Worm (Caenorhabditis elegans) whole organism, L1 larva: ENCODE results near the gene T21D12.14.

ENCODE experiments used
- C34B4.2 ChIP-seq: sonication (generic microtip); optimal IDR thresholded peaks from 2 replicates; lab custom pipeline; 2017; ENCODE audit warnings: mild to moderate bottlenecking, missing genetic modification characterization, missing compliant biosample characterization
- F16B12.6 ChIP-seq: fragments of 150-350 bp; optimal IDR thresholded peaks from 2 replicates; lab custom pipeline; 2014; ENCODE audit warnings: missing biosample characterization, missing genetic modification characterization
- aha-1 ChIP-seq: fragments of 150-350 bp; optimal IDR thresholded peaks from 2 replicates; lab custom pipeline; 2014; ENCODE audit warnings: missing biosample characterization, missing genetic modification characterization
- ama-1 ChIP-seq: fragments of 150-350 bp; optimal IDR thresholded peaks from 2 replicates; lab custom pipeline; 2014
- ceh-63 ChIP-seq: fragments of 200-800 bp; sonication (Bioruptor generic); optimal IDR thresholded peaks from 2 replicates; lab custom pipeline; 2018; ENCODE audit warnings: mild to moderate bottlenecking, missing genetic modification characterization, missing compliant biosample characterization
- ceh-82 ChIP-seq, 3 experiments: fragments of 150-350 bp in 1 of 3; sonication (generic microtip) in 2 of 3; optimal IDR thresholded peaks; 2 replicates each; lab custom pipeline; 2014 to 2017; ENCODE audit warnings: missing biosample characterization in 3 of 3, missing genetic modification characterization in 3 of 3
- ces-1 ChIP-seq: fragments of 150-350 bp; optimal IDR thresholded peaks from 2 replicates; lab custom pipeline; 2014; ENCODE audit warnings: missing biosample characterization, missing genetic modification reagents, missing genetic modification characterization
- dpl-1 ChIP-seq, 3 experiments: fragments of 150-350 bp in 2 of 3; sonication (generic microtip) in 1 of 3; optimal IDR thresholded peaks; 2 replicates each; lab custom pipeline; 2014 to 2017; ENCODE audit warnings: missing biosample characterization in 3 of 3, missing genetic modification characterization in 3 of 3, missing genetic modification reagents in 3 of 3
- dsc-1 ChIP-seq: sonication (generic microtip); optimal IDR thresholded peaks from 2 replicates; lab custom pipeline; 2016; ENCODE audit warnings: mild to moderate bottlenecking, missing genetic modification characterization, missing compliant biosample characterization
- efl-1 ChIP-seq, 4 experiments: fragments of 150-350 bp; optimal IDR thresholded peaks in 3 of 4; peaks in 1 of 4; 1 replicate in 1 of 4; 2 replicates in 3 of 4; lab custom pipeline; 2014; ENCODE audit warnings: missing biosample characterization in 2 of 4, missing genetic modification characterization in 2 of 4, missing genetic modification reagents in 2 of 4
- egl-13 ChIP-seq: sonication (generic microtip); optimal IDR thresholded peaks from 2 replicates; lab custom pipeline; 2016; ENCODE audit warnings: missing genotype, missing genetic modification reagents, missing genetic modification characterization, missing compliant biosample characterization
- egl-27 ChIP-seq, 2 experiments: fragments of 150-350 bp in 1 of 2; sonication (generic microtip); optimal IDR thresholded peaks; 3 replicates each; lab custom pipeline; 2017 to 2018; ENCODE audit warnings: missing biosample characterization in 2 of 2, missing genetic modification characterization in 2 of 2, missing genetic modification reagents in 2 of 2
- fkh-10 ChIP-seq: sonication (generic microtip); optimal IDR thresholded peaks from 2 replicates; lab custom pipeline; 2017; ENCODE audit warnings: missing biosample characterization, missing genetic modification reagents, missing genetic modification characterization
- fkh-4 ChIP-seq: sonication (generic microtip); optimal IDR thresholded peaks from 2 replicates; lab custom pipeline; 2016; ENCODE audit warnings: missing compliant biosample characterization, missing genetic modification characterization, borderline replicate concordance
- fkh-8 ChIP-seq: sonication (generic microtip); optimal IDR thresholded peaks from 2 replicates; lab custom pipeline; 2016; ENCODE audit warnings: mild to moderate bottlenecking, missing genetic modification characterization, missing compliant biosample characterization
- fos-1 ChIP-seq: fragments of 150-350 bp; optimal IDR thresholded peaks from 2 replicates; lab custom pipeline; 2014; ENCODE audit warnings: missing biosample characterization, missing genetic modification characterization
- grh-1 ChIP-seq: fragments of 200-800 bp; sonication (Bioruptor generic); IDR thresholded peaks from 2 replicates; pipeline ENCODE4 v1.3.6; 2022; ENCODE audit warnings: missing genetic modification reagents, missing genetic modification characterization, missing compliant biosample characterization
- hlh-17 ChIP-seq: fragments of 200-800 bp; sonication (Bioruptor generic); optimal IDR thresholded peaks from 2 replicates; lab custom pipeline; 2018; ENCODE audit warnings: missing genetic modification characterization, mild to moderate bottlenecking, missing compliant biosample characterization, moderate library complexity, borderline replicate concordance
- hlh-4 ChIP-seq: sonication (generic microtip); optimal IDR thresholded peaks from 2 replicates; lab custom pipeline; 2016; ENCODE audit warnings: mild to moderate bottlenecking, missing genetic modification characterization, missing compliant biosample characterization
- hpl-2 ChIP-seq: fragments of 150-350 bp; optimal IDR thresholded peaks from 2 replicates; lab custom pipeline; 2014; ENCODE audit warnings: missing biosample characterization, missing genetic modification reagents, missing genetic modification characterization
- irx-1 ChIP-seq: sonication (generic microtip); optimal IDR thresholded peaks from 2 replicates; lab custom pipeline; 2016; ENCODE audit warnings: missing genetic modification characterization, missing compliant biosample characterization
- isw-1 ChIP-seq: fragments of 200-800 bp; sonication (Bioruptor generic); IDR thresholded peaks from 2 replicates; pipeline ENCODE4 v1.3.6; 2022; ENCODE audit warnings: missing genetic modification characterization, missing compliant biosample characterization
- jun-1 ChIP-seq: fragments of 150-350 bp; optimal IDR thresholded peaks from 2 replicates; lab custom pipeline; 2014; ENCODE audit warnings: missing biosample characterization, missing genetic modification reagents, missing genetic modification characterization
- lin-13 ChIP-seq: fragments of 150-350 bp; optimal IDR thresholded peaks from 2 replicates; lab custom pipeline; 2014; ENCODE audit warnings: missing biosample characterization, missing genetic modification reagents, missing genetic modification characterization
- lin-35 ChIP-seq, 2 experiments: fragments of 150-350 bp; optimal IDR thresholded peaks; 2 replicates each; lab custom pipeline; 2014; ENCODE audit warnings: missing biosample characterization in 2 of 2, missing genetic modification characterization in 2 of 2, missing genetic modification reagents in 2 of 2
- lir-3 ChIP-seq: sonication (generic microtip); optimal IDR thresholded peaks from 2 replicates; lab custom pipeline; 2016; ENCODE audit warnings: mild to moderate bottlenecking, missing genetic modification characterization, moderate library complexity, missing compliant biosample characterization; ENCODE audit not compliant: poor library complexity
- mab-9 ChIP-seq: fragments of 200-800 bp; sonication (Bioruptor generic); IDR thresholded peaks from 2 replicates; pipeline ENCODE4 v1.3.6; 2022; ENCODE audit warnings: missing genetic modification reagents, missing genetic modification characterization, missing compliant biosample characterization
- mef-2 ChIP-seq: fragments of 150-350 bp; optimal IDR thresholded peaks from 2 replicates; lab custom pipeline; 2014; ENCODE audit warnings: missing biosample characterization, missing genetic modification characterization
- mep-1 ChIP-seq: fragments of 150-350 bp; optimal IDR thresholded peaks from 2 replicates; lab custom pipeline; 2014; ENCODE audit warnings: missing biosample characterization, missing genetic modification characterization
- nhr-11 ChIP-seq: fragments of 150-350 bp; optimal IDR thresholded peaks from 2 replicates; lab custom pipeline; 2014; ENCODE audit warnings: missing biosample characterization, missing genetic modification characterization
- nhr-12 ChIP-seq: sonication (generic microtip); optimal IDR thresholded peaks from 2 replicates; lab custom pipeline; 2017; ENCODE audit warnings: missing biosample characterization, missing genetic modification characterization
- nhr-20 ChIP-seq: sonication (generic microtip); optimal IDR thresholded peaks from 2 replicates; lab custom pipeline; 2016; ENCODE audit warnings: mild to moderate bottlenecking, missing genetic modification characterization, missing compliant biosample characterization
- nhr-237 ChIP-seq: fragments of 150-350 bp; optimal IDR thresholded peaks from 2 replicates; lab custom pipeline; 2014; ENCODE audit warnings: missing biosample characterization, missing genetic modification characterization
- nhr-28 ChIP-seq: fragments of 150-350 bp; optimal IDR thresholded peaks from 2 replicates; lab custom pipeline; 2014; ENCODE audit warnings: missing biosample characterization, missing genetic modification characterization
- nhr-47 ChIP-seq: sonication (generic microtip); optimal IDR thresholded peaks from 2 replicates; lab custom pipeline; 2016; ENCODE audit warnings: mild to moderate bottlenecking, missing genetic modification characterization, moderate library complexity, missing compliant biosample characterization
- nhr-76 ChIP-seq: sonication (generic microtip); optimal IDR thresholded peaks from 2 replicates; lab custom pipeline; 2017; ENCODE audit warnings: missing biosample characterization, missing genetic modification characterization
- nhr-77 ChIP-seq: fragments of 150-350 bp; optimal IDR thresholded peaks from 2 replicates; lab custom pipeline; 2014; ENCODE audit warnings: missing biosample characterization, missing genetic modification characterization
- nhr-85 ChIP-seq: sonication (generic microtip); peaks from one replicate; lab custom pipeline; 2016; ENCODE audit warnings: missing genetic modification characterization, inconsistent platforms, missing compliant biosample characterization
- nhr-90 ChIP-seq: sonication (generic microtip); optimal IDR thresholded peaks from 2 replicates; lab custom pipeline; 2016; ENCODE audit warnings: mild to moderate bottlenecking, missing genetic modification characterization, missing compliant biosample characterization; ENCODE audit not compliant: poor library complexity
- pag-3 ChIP-seq: sonication (generic microtip); optimal IDR thresholded peaks from 2 replicates; lab custom pipeline; 2017; ENCODE audit warnings: missing genetic modification characterization, mild to moderate bottlenecking, missing compliant biosample characterization, antibody characterized with exemption, borderline replicate concordance; ENCODE audit not compliant: insufficient read depth
- pqm-1 ChIP-seq: sonication (generic microtip); optimal IDR thresholded peaks from 3 replicates; lab custom pipeline; 2017; ENCODE audit warnings: missing biosample characterization, missing genetic modification characterization
- rnt-1 ChIP-seq: sonication (generic microtip); optimal IDR thresholded peaks from 2 replicates; lab custom pipeline; 2016; ENCODE audit warnings: mild to moderate bottlenecking, missing genetic modification characterization, moderate library complexity, missing compliant biosample characterization
- snu-23 ChIP-seq: sonication (generic microtip); optimal IDR thresholded peaks from 2 replicates; lab custom pipeline; 2016; ENCODE audit warnings: missing genetic modification characterization, missing compliant biosample characterization
- sox-4 ChIP-seq: sonication (generic microtip); optimal IDR thresholded peaks from 2 replicates; lab custom pipeline; 2016; ENCODE audit warnings: missing genetic modification characterization, missing compliant biosample characterization
- sptf-1 ChIP-seq: fragments of 150-350 bp; optimal IDR thresholded peaks from 2 replicates; lab custom pipeline; 2014; ENCODE audit warnings: missing biosample characterization, missing genetic modification characterization
- tbx-2 ChIP-seq: sonication (generic microtip); optimal IDR thresholded peaks from 2 replicates; lab custom pipeline; 2016; ENCODE audit warnings: missing genetic modification characterization, missing compliant biosample characterization
- tlp-1 ChIP-seq: fragments of 150-350 bp; optimal IDR thresholded peaks from 2 replicates; lab custom pipeline; 2014; ENCODE audit warnings: missing biosample characterization, missing genetic modification characterization
- unc-130 ChIP-seq: fragments of 150-350 bp; optimal IDR thresholded peaks from 2 replicates; lab custom pipeline; 2017; ENCODE audit warnings: missing biosample characterization, missing genetic modification characterization, inconsistent platforms
- unc-62 ChIP-seq: fragments of 150-350 bp; optimal IDR thresholded peaks from 2 replicates; lab custom pipeline; 2014; ENCODE audit warnings: missing biosample characterization, missing genetic modification reagents, missing genetic modification characterization
- unc-86 ChIP-seq: sonication (generic microtip); optimal IDR thresholded peaks from 2 replicates; lab custom pipeline; 2016; ENCODE audit warnings: missing genetic modification characterization, missing compliant biosample characterization
- unc-98 ChIP-seq: fragments of 200-800 bp; sonication (Bioruptor generic); IDR thresholded peaks from 2 replicates; pipeline ENCODE4 v1.3.6; 2022; ENCODE audit warnings: missing genetic modification characterization, missing compliant biosample characterization
- vab-15 ChIP-seq: sonication (generic microtip); optimal IDR thresholded peaks from 2 replicates; lab custom pipeline; 2017; ENCODE audit warnings: missing genotype, mild to moderate bottlenecking, missing genetic modification characterization, missing compliant biosample characterization
- xbp-1 ChIP-seq: sonication (generic microtip); optimal IDR thresholded peaks from 2 replicates; lab custom pipeline; 2016; ENCODE audit warnings: missing genetic modification characterization, missing compliant biosample characterization

Gene T21D12.14

ce11 chrIV:291851-292367 lies 4.0 kb upstream of the T21D12.14 start:
- TF ChIP-seq mab-9 (GFP tag; lab: Robert Waterston, UW) (no peak), snu-23 (GFP tag; lab: Kevin White, UChicago) (peak; percentile 48), mep-1 (no peak), vab-15 (tag; lab: Kevin White, UChicago) (no peak), rnt-1 (no peak), jun-1 (tag; lab: Kevin White, UChicago) (peak; percentile 76), nhr-47 (peak; percentile 22), nhr-237 (tag; lab: Kevin White, UChicago) (no peak), tbx-2 (tag; lab: Kevin White, UChicago) (peak; percentile 9), dpl-1 (GFP tag; optimal IDR thresholded peaks at IDR 0.05; lab: Kevin White, UChicago) (no peak), lir-3 (tag; lab: Kevin White, UChicago) (peak; percentile 23), sptf-1 (tag; lab: Kevin White, UChicago) (no peak), unc-86 (no peak), fkh-4 (tag; lab: Kevin White, UChicago) (no peak), fos-1 (tag; lab: Kevin White, UChicago) (no peak), xbp-1 (tag; lab: Kevin White, UChicago) (no peak), dsc-1 (no peak), nhr-28 (no peak), C34B4.2 (tag; lab: Kevin White, UChicago) (no peak), lin-13 (GFP tag; lab: Kevin White, UChicago) (no peak), ceh-63 (GFP tag; lab: Kevin White, UChicago) (no peak), fkh-8 (tag; lab: Kevin White, UChicago) (no peak), mef-2 (tag; lab: Kevin White, UChicago) (no peak), aha-1 (tag; lab: Kevin White, UChicago) (no peak), isw-1 (no peak), ces-1 (GFP tag; lab: Kevin White, UChicago) (no peak), sox-4 (tag; lab: Kevin White, UChicago) (no peak), egl-27 (tag; optimal IDR thresholded peaks at IDR 0.05; lab: Kevin White, UChicago) (no peak), nhr-12 (tag; lab: Kevin White, UChicago) (no peak), ama-1 (peak; percentile 20), unc-130 (tag; lab: Kevin White, UChicago) (no peak), lin-35 (GFP tag; optimal IDR thresholded peaks at IDR 0.05; lab: Kevin White, UChicago) (peak in 1 of 2 experiments; percentile 26), nhr-85 (peak; percentile 39), nhr-77 (no peak), hlh-4 (tag; lab: Kevin White, UChicago) (no peak), hpl-2 (GFP tag; lab: Kevin White, UChicago) (peak; percentile 25), F16B12.6 (tag; lab: Kevin White, UChicago) (no peak), grh-1 (GFP tag; lab: Robert Waterston, UW) (no peak), nhr-20 (tag; lab: Kevin White, UChicago) (peak; percentile 49), irx-1 (tag; lab: Kevin White, UChicago) (no peak), unc-62 (no peak), hlh-17 (GFP tag; lab: Kevin White, UChicago) (no peak), unc-98 (GFP tag; lab: Robert Waterston, UW) (no peak), nhr-90 (tag; lab: Kevin White, UChicago) (peak; percentile 78), tlp-1 (tag; lab: Kevin White, UChicago) (no peak), egl-13 (tag; lab: Kevin White, UChicago) (no peak), efl-1 (optimal IDR thresholded peaks at IDR 0.05; lab: Kevin White, UChicago) (no peak), efl-1 (GFP tag; optimal IDR thresholded peaks at IDR 0.05 in 1 of 2; lab: Kevin White, UChicago) (peak in 1 of 2 experiments; percentile 90), pqm-1 (tag; lab: Kevin White, UChicago) (peak; percentile 96), fkh-10 (GFP tag; lab: Kevin White, UChicago) (no peak), ceh-82 (tag; optimal IDR thresholded peaks at IDR 0.05; lab: Kevin White, UChicago) (no peak), nhr-11 (no peak), nhr-76 (tag; lab: Kevin White, UChicago) (no peak), pag-3 (tag; lab: Kevin White, UChicago) (no peak)
